Worm (Caenorhabditis elegans) whole organism, young adult: ENCODE results near the gene D1054.10.

Experiments
- B0035.1 ChIP-seq: sonication (generic microtip); optimal IDR thresholded peaks from 2 replicates; lab custom pipeline; 2016; ENCODE audit warnings: missing genetic modification characterization, mild to moderate bottlenecking, missing compliant biosample characterization, missing genotype, missing genetic modification reagents
- dpff-1 ChIP-seq: sonication (generic microtip); optimal IDR thresholded peaks from 2 replicates; lab custom pipeline; 2017; ENCODE audit warnings: mild to moderate bottlenecking, missing genetic modification characterization, missing compliant biosample characterization
- lin-40 ChIP-seq: sonication (generic microtip); optimal IDR thresholded peaks from 2 replicates; lab custom pipeline; 2016; ENCODE audit warnings: missing genetic modification characterization, mild to moderate bottlenecking, missing compliant biosample characterization, missing genotype, missing genetic modification reagents
- lsy-27 ChIP-seq: sonication (generic microtip); optimal IDR thresholded peaks from 2 replicates; lab custom pipeline; 2017; ENCODE audit warnings: missing genetic modification characterization, mild to moderate bottlenecking, missing compliant biosample characterization, antibody characterized with exemption, missing genotype, borderline replicate concordance; ENCODE audit not compliant: insufficient read depth
- madf-3 ChIP-seq: fragments of 200-800 bp; sonication (Bioruptor generic); IDR thresholded peaks from 2 replicates; pipeline ENCODE4 v1.3.6; 2022; ENCODE audit warnings: missing genetic modification reagents, missing genetic modification characterization, missing compliant biosample characterization
- ztf-22 ChIP-seq: fragments of 200-800 bp; sonication (Bioruptor generic); optimal IDR thresholded peaks from 2 replicates; lab custom pipeline; 2018; ENCODE audit warnings: mild to moderate bottlenecking, missing genetic modification characterization, moderate library complexity, missing compliant biosample characterization

Gene D1054.10

DNA sequence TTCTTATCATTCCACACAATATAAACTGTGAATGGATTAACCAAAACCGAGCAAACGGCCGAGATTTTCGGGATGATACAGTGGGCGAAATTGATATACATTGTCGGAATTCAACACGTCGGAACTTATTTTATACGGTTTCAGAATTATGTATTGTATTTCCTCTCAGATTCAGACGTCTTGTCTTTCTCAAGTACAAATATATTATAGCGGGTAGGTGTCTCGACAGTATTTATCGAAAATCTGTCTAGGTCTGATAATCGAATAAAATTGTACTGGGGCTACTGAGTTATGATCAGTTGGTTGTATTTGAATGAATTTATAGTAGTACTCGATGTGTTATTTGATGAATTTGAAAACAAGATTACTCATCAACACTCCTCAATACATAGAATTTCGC, 49.0 kb downstream of the D1054.10 start, which contains the start of gene srj-22:
TSS of gene srj-22 (minus strand) at position 101 of the 400 bp plus-strand sequence.
- TF ChIP-seq lsy-27 (tag; lab: Kevin White, UChicago) (no peak), madf-3 (GFP tag; lab: Robert Waterston, UW) (no peak), B0035.1 (tag; lab: Kevin White, UChicago) (no peak), ztf-22 (GFP tag; lab: Kevin White, UChicago) (no peak), lin-40 (tag; lab: Kevin White, UChicago) (no peak), dpff-1 (no peak)
